Worm (Caenorhabditis elegans) whole organism, L1 larva: ENCODE measurements around the gene sorf-1.

Source experiments
- ama-1 ChIP-seq: fragments of 150-350 bp; optimal IDR thresholded peaks from 2 replicates; lab custom pipeline; 2014
- blmp-1 ChIP-seq: fragments of 150-350 bp; optimal IDR thresholded peaks from 2 replicates; lab custom pipeline; 2014; ENCODE audit warnings: missing biosample characterization, missing genetic modification characterization
- dpl-1 ChIP-seq, 3 experiments: fragments of 150-350 bp in 2 of 3; sonication (generic microtip) in 1 of 3; optimal IDR thresholded peaks; 2 replicates each; lab custom pipeline; 2014 to 2017; ENCODE audit warnings: missing biosample characterization in 3 of 3, missing genetic modification characterization in 3 of 3, missing genetic modification reagents in 3 of 3
- efl-3 ChIP-seq: fragments of 200-800 bp; sonication (Bioruptor generic); optimal IDR thresholded peaks from 2 replicates; lab custom pipeline; 2018; ENCODE audit warnings: mild to moderate bottlenecking, missing genetic modification characterization, missing compliant biosample characterization
- hlh-17 ChIP-seq: fragments of 200-800 bp; sonication (Bioruptor generic); optimal IDR thresholded peaks from 2 replicates; lab custom pipeline; 2018; ENCODE audit warnings: missing genetic modification characterization, mild to moderate bottlenecking, missing compliant biosample characterization, moderate library complexity, borderline replicate concordance
- nhr-11 ChIP-seq: fragments of 150-350 bp; optimal IDR thresholded peaks from 2 replicates; lab custom pipeline; 2014; ENCODE audit warnings: missing biosample characterization, missing genetic modification characterization
- nhr-77 ChIP-seq: fragments of 150-350 bp; optimal IDR thresholded peaks from 2 replicates; lab custom pipeline; 2014; ENCODE audit warnings: missing biosample characterization, missing genetic modification characterization
- pag-3 ChIP-seq: sonication (generic microtip); optimal IDR thresholded peaks from 2 replicates; lab custom pipeline; 2017; ENCODE audit warnings: missing genetic modification characterization, mild to moderate bottlenecking, missing compliant biosample characterization, antibody characterized with exemption, borderline replicate concordance; ENCODE audit not compliant: insufficient read depth
- snpc-4 ChIP-seq: fragments of 150-350 bp; optimal IDR thresholded peaks from 2 replicates; lab custom pipeline; 2014; ENCODE audit warnings: missing biosample characterization, missing genetic modification characterization
- snu-23 ChIP-seq: sonication (generic microtip); optimal IDR thresholded peaks from 2 replicates; lab custom pipeline; 2016; ENCODE audit warnings: missing genetic modification characterization, missing compliant biosample characterization

ce11 chrX:3371264-3371663 is 7.8 kb downstream of the sorf-1 start:
- TF ChIP-seq blmp-1 (no peak), snu-23 (GFP tag; lab: Kevin White, UChicago) (peak; percentile 83), snpc-4 (tag; lab: Kevin White, UChicago) (peak; percentile 14), dpl-1 (GFP tag; optimal IDR thresholded peaks at IDR 0.05; lab: Kevin White, UChicago) (peak in 2 of 3 experiments; percentile 10 to 21), pag-3 (tag; lab: Kevin White, UChicago) (no peak), efl-3 (GFP tag; lab: Kevin White, UChicago) (no peak), ama-1 (lab: Kevin White, UChicago) (no peak), nhr-11 (tag; lab: Kevin White, UChicago) (no peak), hlh-17 (GFP tag; lab: Kevin White, UChicago) (no peak), nhr-77 (tag; lab: Kevin White, UChicago) (peak; percentile 74)
